Fruit fly (Drosophila melanogaster): ENCODE results near the gene CG18787.

dm6 chr2L:12001132-12001531 lies 2.0 kb upstream of the CG18787 start:
- TF ChIP-seq ssp (GFP tag; IDR thresholded peaks at IDR 0.05) = no peak
- no peak for TF ChIP-seq toy (GFP tag; IDR thresholded peaks at IDR 0.05)
- no peak for TF ChIP-seq trem (tag; optimal IDR thresholded peaks at IDR 0.05)
- TF ChIP-seq Pdp1 (GFP tag; optimal IDR thresholded peaks at IDR 0.05) = peak in 1 of 2 experiments; percentile 68
- TF ChIP-seq CG1792 (GFP tag; optimal IDR thresholded peaks at IDR 0.05) = no peak
- TF ChIP-seq CG11093 (GFP tag; IDR thresholded peaks at IDR 0.05) = no peak
- no peak for TF ChIP-seq CG17568 (GFP tag; optimal IDR thresholded peaks at IDR 0.05)
- TF ChIP-seq CG4424 (GFP tag; optimal IDR thresholded peaks at IDR 0.05) = no peak
- no peak for TF ChIP-seq sqz (GFP tag; optimal IDR thresholded peaks at IDR 0.05)
- TF ChIP-seq CG17359 (tag; optimal IDR thresholded peaks at IDR 0.05) = no peak
- TF ChIP-seq Gug (GFP tag; IDR thresholded peaks at IDR 0.05) = no peak

All from whole organism, embryonic.